Fruit fly (Drosophila melanogaster): ENCODE measurements around the gene CG2926.

Gene CG2926

DNA sequence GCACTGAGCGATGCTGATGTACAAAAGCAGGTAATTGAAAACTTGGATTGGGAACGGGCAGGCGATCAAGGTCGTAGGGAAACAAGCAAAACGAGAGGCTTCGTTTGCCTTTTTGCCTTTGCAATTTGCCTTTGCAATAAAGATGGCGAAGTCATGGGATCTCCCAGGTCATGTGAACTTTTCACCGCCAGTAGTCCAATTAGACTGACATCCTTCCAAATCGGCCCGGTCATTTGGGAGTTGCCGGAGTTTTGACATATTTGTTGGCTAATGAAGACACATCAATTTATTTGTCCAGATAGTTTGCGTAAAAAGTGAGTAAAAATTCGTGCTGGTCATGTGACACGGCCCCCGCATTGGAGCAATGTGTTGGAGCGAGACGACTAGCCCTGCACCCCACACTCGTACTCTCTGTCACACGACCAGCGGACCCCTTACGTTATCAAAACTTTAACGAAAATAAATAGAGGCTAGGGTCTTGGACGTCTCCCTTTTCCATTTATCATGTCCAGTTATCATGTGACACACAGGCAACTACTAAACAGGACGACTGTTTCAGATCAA is 3.9 kb upstream of the CG2926 start (continued):
- TF ChIP-seq dmrt11E (tag; optimal IDR thresholded peaks at IDR 0.05) (no peak), mirr (GFP tag; optimal IDR thresholded peaks at IDR 0.05) (peak; percentile 24), CG18011 (GFP tag; optimal IDR thresholded peaks at IDR 0.05) (no peak), HLH4C (GFP tag; IDR thresholded peaks at IDR 0.05; ENCODE audit: partially characterized antibody) (peak; percentile 45; the same call in 1 of the 3 replicates), seq (GFP tag; IDR thresholded peaks at IDR 0.05) (no peak), D (optimal IDR thresholded peaks at IDR 0.05) (no peak), D (GFP tag; optimal IDR thresholded peaks at IDR 0.05) (no peak), disco-r (GFP tag; optimal IDR thresholded peaks at IDR 0.05) (no peak), CG9437 (GFP tag; optimal IDR thresholded peaks at IDR 0.05) (peak; percentile 97), CG10543 (GFP tag; optimal IDR thresholded peaks at IDR 0.05) (peak; percentile 13), Dp (GFP tag; optimal IDR thresholded peaks at IDR 0.05) (no peak), CG2116 (GFP tag; optimal IDR thresholded peaks at IDR 0.05) (no peak), CG2678 (tag; optimal IDR thresholded peaks at IDR 0.05) (no peak), CG6689 (GFP tag; IDR thresholded peaks at IDR 0.05) (no peak), D19A (tag; optimal IDR thresholded peaks at IDR 0.05) (no peak), CG42726 (GFP tag; IDR thresholded peaks at IDR 0.05; ENCODE audit: partially characterized antibody) (no peak), bigmax (GFP tag; optimal IDR thresholded peaks at IDR 0.05) (peak; percentile 13), CG5953 (GFP tag; IDR thresholded peaks at IDR 0.05) (no peak), Spps (tag; optimal IDR thresholded peaks at IDR 0.05) (no peak), slp2 (GFP tag; optimal IDR thresholded peaks at IDR 0.05) (no peak), odd (GFP tag; optimal IDR thresholded peaks at IDR 0.05) (no peak), CG31441 (GFP tag; IDR thresholded peaks at IDR 0.05) (no peak), Myb (GFP tag; optimal IDR thresholded peaks at IDR 0.05) (no peak), bsh (GFP tag; optimal IDR thresholded peaks at IDR 0.05) (no peak), sna (GFP tag; IDR thresholded peaks at IDR 0.05; ENCODE audit: partially characterized antibody) (no peak), CG31365 (tag; optimal IDR thresholded peaks at IDR 0.05) (no peak), chm (GFP tag; IDR thresholded peaks at IDR 0.05) (no peak), CG8359 (GFP tag; optimal IDR thresholded peaks at IDR 0.05; ENCODE audit: borderline replicate concordance) (no peak), sens-2 (GFP tag; IDR thresholded peaks at IDR 0.05) (no peak), CG7928 (GFP tag; optimal IDR thresholded peaks at IDR 0.05) (no peak), abd-A (tag; optimal IDR thresholded peaks at IDR 0.05) (no peak), Sry-β (GFP tag; optimal IDR thresholded peaks at IDR 0.05) (no peak), Pdp1 (GFP tag; optimal IDR thresholded peaks at IDR 0.05) (peak in 1 of 2 experiments; percentile 64), D19B (GFP tag; optimal IDR thresholded peaks at IDR 0.05) (no peak), Oaz (GFP tag; IDR thresholded peaks at IDR 0.05) (no peak), CG34376 (GFP tag; optimal IDR thresholded peaks at IDR 0.05) (peak; percentile 5), cwo (GFP tag; optimal IDR thresholded peaks at IDR 0.05) (peak; percentile 79), vnd (GFP tag; IDR thresholded peaks at IDR 0.05; ENCODE audit: partially characterized antibody) (no peak), run (tag; optimal IDR thresholded peaks at IDR 0.05) (no peak), chif (GFP tag; optimal IDR thresholded peaks at IDR 0.05) (no peak), CG1602 (GFP tag; optimal IDR thresholded peaks at IDR 0.05) (no peak), CG8290 (GFP tag; optimal IDR thresholded peaks at IDR 0.05) (no peak), CG8290 (tag; optimal IDR thresholded peaks at IDR 0.05) (peak in 1 of 2 experiments; percentile 19), Med (GFP tag) (peak; percentile 73), CG15073 (GFP tag; optimal IDR thresholded peaks at IDR 0.05) (no peak), CG1647 (GFP tag; optimal IDR thresholded peaks at IDR 0.05) (no peak), ato (GFP tag; IDR thresholded peaks at IDR 0.05; ENCODE audit: partially characterized antibody) (no peak), shn (GFP tag; optimal IDR thresholded peaks at IDR 0.05) (no peak), CG18764 (GFP tag; optimal IDR thresholded peaks at IDR 0.05) (no peak), CG15696 (tag; optimal IDR thresholded peaks at IDR 0.05) (no peak)
